In the genomic region with DNA sequence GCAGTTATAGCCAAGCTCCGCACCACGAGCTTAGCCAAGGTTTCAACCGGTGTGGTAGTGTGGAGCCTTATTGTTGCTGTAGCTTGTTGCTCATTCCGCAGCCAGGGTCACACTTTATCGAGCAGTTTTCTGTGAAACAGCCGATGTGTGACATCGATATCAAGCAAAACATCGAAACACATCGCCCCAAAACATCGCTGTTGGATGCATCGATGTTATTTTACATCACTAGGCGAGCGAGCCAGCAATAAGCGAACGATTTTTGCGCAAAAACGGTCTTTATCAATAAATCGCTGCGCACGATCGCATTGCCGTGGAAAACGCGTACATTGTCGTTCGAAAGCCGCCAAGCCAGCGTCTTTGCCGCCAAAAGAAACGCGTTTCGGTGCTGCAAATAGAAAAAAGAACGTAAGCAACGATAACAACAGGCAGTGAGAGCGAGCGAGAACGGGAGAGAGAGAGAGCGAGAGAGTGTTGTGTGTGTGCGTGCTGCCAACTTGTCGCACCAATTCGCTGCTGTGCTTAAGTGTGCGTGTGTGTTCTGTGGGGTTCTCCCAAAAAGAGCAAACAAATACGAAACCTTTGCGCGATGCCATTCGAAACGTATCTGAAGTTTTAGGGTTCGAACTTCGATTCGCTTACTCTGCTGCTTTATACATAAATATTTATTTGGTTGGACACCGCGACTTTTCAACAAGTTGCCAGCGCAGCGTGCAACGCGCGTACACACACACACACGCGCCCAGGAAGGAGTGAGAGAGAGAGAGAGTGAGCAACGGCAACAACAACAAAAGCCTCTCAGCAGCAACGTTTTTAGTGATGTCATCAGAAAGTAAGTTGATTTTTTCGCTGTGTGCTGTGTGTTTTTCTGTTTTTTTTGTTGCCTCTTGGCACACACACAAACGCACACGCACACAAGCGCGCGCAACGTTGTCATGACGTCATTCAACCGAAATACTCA, we compare ENCODE assay signal across 1 fruit fly cellular context.
TF ChIP-seq lines count a peak whose summit lies in the region.

No protein-coding gene starts in this region.

TF ChIP-seq in whole organism, embryonic, 481 proteins besides CTCF, POLR2A, EP300 and RAD21 (continued from another document):
- TF ChIP-seq Opbp (GFP tag; IDR thresholded peaks at IDR 0.05; lab: Robert Waterston, UW; ENCODE audit: partially characterized antibody) (peak; percentile 99), Blimp-1 (GFP tag; optimal IDR thresholded peaks at IDR 0.05; lab: Kevin White, UChicago) (no peak), CG1603 (tag; optimal IDR thresholded peaks at IDR 0.05; lab: Kevin White, UChicago) (peak; percentile 90), Stat92E (GFP tag; optimal IDR thresholded peaks at IDR 0.05; lab: Kevin White, UChicago) (peak in 1 of 3 experiments; percentile 37), org-1 (GFP tag; optimal IDR thresholded peaks at IDR 0.05; lab: Kevin White, UChicago) (no peak), pnt (GFP tag; optimal IDR thresholded peaks at IDR 0.05; lab: Kevin White, UChicago) (no peak), p53 (GFP tag; optimal IDR thresholded peaks at IDR 0.05; lab: Kevin White, UChicago) (peak; percentile 27), Pdp1 (GFP tag; optimal IDR thresholded peaks at IDR 0.05; lab: Kevin White, UChicago) (peak in 1 of 2 experiments; percentile 72), HHEX (GFP tag; optimal IDR thresholded peaks at IDR 0.05; lab: Kevin White, UChicago) (no peak), zen2 (GFP tag; IDR thresholded peaks at IDR 0.05; lab: Robert Waterston, UW; ENCODE audit: partially characterized antibody) (peak; percentile 96), Fer2 (tag; optimal IDR thresholded peaks at IDR 0.05; lab: Kevin White, UChicago) (no peak), ci (GFP tag; IDR thresholded peaks at IDR 0.05; lab: Robert Waterston, UW) (peak; percentile 50; the same call in 2 of the 3 replicates), ham (GFP tag; IDR thresholded peaks at IDR 0.05; lab: Robert Waterston, UW) (no peak), CG4404 (GFP tag; IDR thresholded peaks at IDR 0.05; lab: Robert Waterston, UW) (no peak), ap (GFP tag; IDR thresholded peaks at IDR 0.05; lab: Robert Waterston, UW) (no peak), Asciz (GFP tag; optimal IDR thresholded peaks at IDR 0.05; lab: Kevin White, UChicago) (no peak), CG3995 (GFP tag; optimal IDR thresholded peaks at IDR 0.05; lab: Kevin White, UChicago) (peak; percentile 99), insv (GFP tag; optimal IDR thresholded peaks at IDR 0.05; lab: Kevin White, UChicago) (no peak), Kr (GFP tag; optimal IDR thresholded peaks at IDR 0.05; lab: Kevin White, UChicago) (no peak), zen (tag; optimal IDR thresholded peaks at IDR 0.05; lab: Kevin White, UChicago) (no peak), Dip3 (GFP tag; optimal IDR thresholded peaks at IDR 0.05; lab: Kevin White, UChicago) (peak; percentile 35), tin (GFP tag; optimal IDR thresholded peaks at IDR 0.05; lab: Kevin White, UChicago) (no peak), sc (optimal IDR thresholded peaks at IDR 0.05; lab: Kevin White, UChicago) (no peak), sc (GFP tag; optimal IDR thresholded peaks at IDR 0.05; lab: Kevin White, UChicago) (no peak), zf30C (GFP tag; optimal IDR thresholded peaks at IDR 0.05; lab: Kevin White, UChicago) (peak; percentile 79), CG7963 (GFP tag; IDR thresholded peaks at IDR 0.05; lab: Robert Waterston, UW; ENCODE audit: partially characterized antibody) (peak; percentile 96), CoRest (tag; optimal IDR thresholded peaks at IDR 0.05; lab: Kevin White, UChicago) (peak; percentile 42), CG4617 (GFP tag; optimal IDR thresholded peaks at IDR 0.05; lab: Kevin White, UChicago; ENCODE audit: borderline replicate concordance) (peak; percentile 84), CG2120 (GFP tag; optimal IDR thresholded peaks at IDR 0.05; lab: Kevin White, UChicago) (peak; percentile 50), ab (GFP tag; optimal IDR thresholded peaks at IDR 0.05; lab: Kevin White, UChicago) (no peak), CG1832 (GFP tag; optimal IDR thresholded peaks at IDR 0.05; lab: Kevin White, UChicago) (peak; percentile 89), CG6654 (GFP tag; optimal IDR thresholded peaks at IDR 0.05; lab: Kevin White, UChicago) (no peak), Rx (GFP tag; IDR thresholded peaks at IDR 0.05; lab: Robert Waterston, UW) (no peak), fd3F (GFP tag; optimal IDR thresholded peaks at IDR 0.05; lab: Kevin White, UChicago) (no peak), hth (optimal IDR thresholded peaks at IDR 0.05; lab: Kevin White, UChicago) (no peak), chif (GFP tag; optimal IDR thresholded peaks at IDR 0.05; lab: Kevin White, UChicago) (peak in 1 of 2 experiments; percentile 28), ttk (GFP tag; IDR thresholded peaks at IDR 0.05; lab: Robert Waterston, UW) (no peak), CG9876 (GFP tag; optimal IDR thresholded peaks at IDR 0.05; lab: Kevin White, UChicago) (no peak), bsh (GFP tag; optimal IDR thresholded peaks at IDR 0.05; lab: Kevin White, UChicago) (peak in 1 of 2 experiments; percentile 88), CG30431 (GFP tag; optimal IDR thresholded peaks at IDR 0.05; lab: Kevin White, UChicago) (no peak), Dbx (GFP tag; IDR thresholded peaks at IDR 0.05; lab: Robert Waterston, UW) (peak; percentile 63; the same call in 2 of the 3 replicates), CG2116 (GFP tag; optimal IDR thresholded peaks at IDR 0.05; lab: Kevin White, UChicago) (peak; percentile 92), GATAe (GFP tag; conservative IDR thresholded peaks at IDR 0.05; lab: Robert Waterston, UW) (no peak), CG11560 (tag; IDR thresholded peaks at IDR 0.05; lab: Robert Waterston, UW) (0 out of 3 replicates have a peak, but pooled peaks have one; percentile 10), NfI (GFP tag; optimal IDR thresholded peaks at IDR 0.05; lab: Kevin White, UChicago) (peak; percentile 22), pho (GFP tag; optimal IDR thresholded peaks at IDR 0.05; lab: Kevin White, UChicago) (peak; percentile 59), Atf6 (GFP tag; IDR thresholded peaks at IDR 0.05; lab: Robert Waterston, UW) (peak; percentile 25; the same call in 1 of the 2 replicates), CG6272 (GFP tag; IDR thresholded peaks at IDR 0.05; lab: Robert Waterston, UW) (peak; percentile 64), B-H1 (GFP tag; IDR thresholded peaks at IDR 0.05; lab: Robert Waterston, UW) (no peak), CG8290 (GFP tag; optimal IDR thresholded peaks at IDR 0.05; lab: Kevin White, UChicago) (peak; percentile 49), CG8290 (tag; optimal IDR thresholded peaks at IDR 0.05; lab: Kevin White, UChicago) (peak in 1 of 2 experiments; percentile 87), CG2875 (GFP tag; optimal IDR thresholded peaks at IDR 0.05; lab: Kevin White, UChicago) (no peak), CG17829 (tag; optimal IDR thresholded peaks at IDR 0.05; lab: Kevin White, UChicago) (peak; percentile 16), gsb (GFP tag; IDR thresholded peaks at IDR 0.05; lab: Robert Waterston, UW) (no peak), amos (GFP tag; IDR thresholded peaks at IDR 0.05; lab: Robert Waterston, UW; ENCODE audit: partially characterized antibody) (peak; percentile 99), ro (GFP tag; IDR thresholded peaks at IDR 0.05; lab: Robert Waterston, UW) (no peak), CG1529 (GFP tag; optimal IDR thresholded peaks at IDR 0.05; lab: Kevin White, UChicago) (no peak), Hsf (GFP tag; optimal IDR thresholded peaks at IDR 0.05; lab: Kevin White, UChicago) (peak; percentile 10), Deaf1 (tag; optimal IDR thresholded peaks at IDR 0.05; lab: Kevin White, UChicago) (no peak), CG1233 (GFP tag; optimal IDR thresholded peaks at IDR 0.05; lab: Kevin White, UChicago) (no peak), yki (optimal IDR thresholded peaks at IDR 0.05; lab: Kevin White, UChicago) (peak; percentile 26), trh (GFP tag; optimal IDR thresholded peaks at IDR 0.05; lab: Kevin White, UChicago) (no peak), Drgx (GFP tag; IDR thresholded peaks at IDR 0.05; lab: Robert Waterston, UW) (peak; percentile 89), maf-S (GFP tag; optimal IDR thresholded peaks at IDR 0.05; lab: Kevin White, UChicago) (peak; percentile 52), trem (tag; optimal IDR thresholded peaks at IDR 0.05; lab: Kevin White, UChicago) (peak; percentile 99), tup (GFP tag; optimal IDR thresholded peaks at IDR 0.05; lab: Kevin White, UChicago) (no peak), Fer3 (tag; optimal IDR thresholded peaks at IDR 0.05; lab: Kevin White, UChicago) (no peak), ash1 (GFP tag; optimal IDR thresholded peaks at IDR 0.05; lab: Kevin White, UChicago) (no peak), YL-1 (GFP tag; optimal IDR thresholded peaks at IDR 0.05; lab: Kevin White, UChicago) (peak; percentile 95), CG13123 (GFP tag; optimal IDR thresholded peaks at IDR 0.05; lab: Kevin White, UChicago) (no peak), emc (GFP tag; optimal IDR thresholded peaks at IDR 0.05; lab: Kevin White, UChicago) (no peak), Dref (GFP tag; IDR thresholded peaks at IDR 0.05; lab: Robert Waterston, UW) (peak; percentile 93), corto (GFP tag; optimal IDR thresholded peaks at IDR 0.05; lab: Kevin White, UChicago) (peak; percentile 41), ase (GFP tag; IDR thresholded peaks at IDR 0.05; lab: Robert Waterston, UW) (no peak), CG7357 (GFP tag; IDR thresholded peaks at IDR 0.05; lab: Robert Waterston, UW) (no peak), Hey (tag; optimal IDR thresholded peaks at IDR 0.05; lab: Kevin White, UChicago) (no peak), CG4707 (GFP tag; optimal IDR thresholded peaks at IDR 0.05; lab: Kevin White, UChicago) (no peak), knrl (GFP tag; IDR thresholded peaks at IDR 0.05; lab: Robert Waterston, UW; ENCODE audit: partially characterized antibody) (peak; percentile 99), cwo (GFP tag; optimal IDR thresholded peaks at IDR 0.05; lab: Kevin White, UChicago) (no peak), Max (GFP tag; optimal IDR thresholded peaks at IDR 0.05; lab: Kevin White, UChicago) (peak; percentile 11), mam (GFP tag; optimal IDR thresholded peaks at IDR 0.05; lab: Kevin White, UChicago) (no peak), chinmo (GFP tag; IDR thresholded peaks at IDR 0.05; lab: Robert Waterston, UW; ENCODE audit: partially characterized antibody) (peak; percentile 99), CHES-1-like (GFP tag; optimal IDR thresholded peaks at IDR 0.05; lab: Kevin White, UChicago) (peak; percentile 53), Sry-β (GFP tag; optimal IDR thresholded peaks at IDR 0.05; lab: Kevin White, UChicago) (no peak), CG7839 (tag; optimal IDR thresholded peaks at IDR 0.05; lab: Kevin White, UChicago) (peak; percentile 17), CG11504 (tag; optimal IDR thresholded peaks at IDR 0.05; lab: Kevin White, UChicago) (peak; percentile 47), jigr1 (GFP tag; IDR thresholded peaks at IDR 0.05; lab: Robert Waterston, UW) (no peak)
